Worm (Caenorhabditis elegans) whole organism, late embryonic: ENCODE measurements around the gene nasp-1.

Experiments used
- ceh-22 ChIP-seq: sonication (generic microtip); optimal IDR thresholded peaks from 2 replicates; lab custom pipeline; 2017; ENCODE audit warnings: missing biosample characterization, missing genetic modification characterization
- ceh-48 ChIP-seq: sonication (generic microtip); optimal IDR thresholded peaks from 2 replicates; lab custom pipeline; 2016; ENCODE audit warnings: missing genetic modification characterization, inconsistent platforms, missing compliant biosample characterization
- dmd-4 ChIP-seq: sonication (generic microtip); optimal IDR thresholded peaks from 2 replicates; lab custom pipeline; 2016; ENCODE audit warnings: borderline replicate concordance, missing genetic modification characterization, missing compliant biosample characterization
- ets-4 ChIP-seq: sonication (generic microtip); optimal IDR thresholded peaks from 2 replicates; lab custom pipeline; 2016; ENCODE audit warnings: missing genetic modification characterization, missing compliant biosample characterization
- eyg-1 ChIP-seq: sonication (generic microtip); optimal IDR thresholded peaks from 2 replicates; lab custom pipeline; 2016; ENCODE audit warnings: missing genotype, missing genetic modification characterization, missing compliant biosample characterization
- odd-2 ChIP-seq: sonication (generic microtip); optimal IDR thresholded peaks from 2 replicates; lab custom pipeline; 2017; ENCODE audit warnings: antibody characterized with exemption, mild to moderate bottlenecking, missing genetic modification characterization, missing compliant biosample characterization

ce11 chrII:11150976-11151375 is 44.6 kb downstream of the nasp-1 start:
- TF ChIP-seq eyg-1 (no peak), odd-2 (no peak), ceh-48 (no peak), dmd-4 (no peak), ets-4 (tag; lab: Kevin White, UChicago) (no peak), ceh-22 (tag; lab: Kevin White, UChicago) (no peak)
